Worm (Caenorhabditis elegans): Measurements from ENCODE around the gene F10B5.2.

DNA sequence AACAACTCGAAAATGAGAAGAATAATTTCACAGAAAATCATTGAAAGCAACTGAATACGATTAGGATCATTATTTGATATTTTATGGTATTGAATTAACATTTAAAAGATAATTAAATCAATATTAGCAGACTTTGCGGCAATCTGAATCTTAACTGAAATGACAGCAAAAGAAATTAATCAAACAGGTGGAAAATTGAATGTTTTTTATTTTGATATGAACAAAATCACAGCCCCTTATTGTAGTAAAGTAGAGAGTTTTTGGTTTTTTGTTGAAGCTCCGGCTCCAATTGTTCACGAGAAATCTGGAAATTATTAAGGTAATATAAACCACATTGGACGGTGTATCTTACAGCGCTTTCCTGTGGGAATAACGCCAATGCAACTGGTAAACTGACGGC is 42.5 kb upstream of the F10B5.2 start, which contains the start of gene sre-2:
- TF ChIP-seq ama-1 (optimal IDR thresholded peaks at IDR 0.05) (no peak), aly-1 (tag; optimal IDR thresholded peaks at IDR 0.05) (no peak), scrt-1 (GFP tag; IDR thresholded peaks at IDR 0.05) (no peak), flt-1 (GFP tag; IDR thresholded peaks at IDR 0.05) (no peak), ceh-36 (tag; optimal IDR thresholded peaks at IDR 0.05) (no peak)
